Fruit fly (Drosophila melanogaster) whole organism, embryonic: ENCODE measurements around the gene Hsp110.

Experiments used
- Adf1 ChIP-seq: fragments of 200-800 bp; sonication (Bioruptor generic); IDR thresholded peaks from 2 replicates; pipeline ENCODE4 v1.3.6; 2022; ENCODE audit warnings: missing biosample characterization, missing genetic modification characterization
- B-H1 ChIP-seq: fragments of 200-800 bp; sonication (Bioruptor generic); IDR thresholded peaks from 3 replicates; pipeline ENCODE4 v1.3.6; 2022; ENCODE audit warnings: missing biosample characterization, missing genetic modification characterization
- CG10267 ChIP-seq: fragments of 200-800 bp; sonication (Bioruptor generic); optimal IDR thresholded peaks from 2 replicates; lab custom pipeline; 2018; ENCODE audit warnings: missing biosample characterization, mild to moderate bottlenecking, missing genetic modification characterization, moderate library complexity
- CG12104 ChIP-seq: fragments of 200-800 bp; sonication (Bioruptor generic); optimal IDR thresholded peaks from 3 replicates; lab custom pipeline; 2016; ENCODE audit warnings: missing biosample characterization, missing genetic modification characterization
- CG13424 ChIP-seq: fragments of 200-800 bp; sonication (Bioruptor generic); optimal IDR thresholded peaks from 2 replicates; lab custom pipeline; 2019; ENCODE audit warnings: missing biosample characterization, mild to moderate bottlenecking, missing genetic modification characterization, moderate library complexity
- CG15479 ChIP-seq: fragments of 200-800 bp; sonication (Bioruptor generic); optimal IDR thresholded peaks from 3 replicates; lab custom pipeline; 2019; ENCODE audit warnings: missing biosample characterization, mild to moderate bottlenecking, missing genetic modification characterization, moderate library complexity
- CG17361 ChIP-seq: fragments of 200-800 bp; sonication (Bioruptor generic); IDR thresholded peaks from 3 replicates; pipeline ENCODE4 v1.3.6; 2022; ENCODE audit warnings: missing biosample characterization, missing genetic modification characterization
- CG17912 ChIP-seq: fragments of 200-800 bp; sonication (Bioruptor generic); optimal IDR thresholded peaks from 2 replicates; lab custom pipeline; 2018; ENCODE audit warnings: missing biosample characterization, mild to moderate bottlenecking, missing genetic modification characterization
- CG3281 ChIP-seq: fragments of 200-800 bp; sonication (Bioruptor generic); optimal IDR thresholded peaks from 3 replicates; lab custom pipeline; 2017; ENCODE audit warnings: missing biosample characterization, mild to moderate bottlenecking, missing genetic modification characterization
- CG3838 ChIP-seq: fragments of 200-800 bp; sonication (Bioruptor generic); optimal IDR thresholded peaks from 3 replicates; lab custom pipeline; 2016; ENCODE audit warnings: missing biosample characterization, missing genetic modification characterization
- CG4404 ChIP-seq: fragments of 200-800 bp; sonication (Bioruptor generic); IDR thresholded peaks from 2 replicates; pipeline ENCODE4 v1.3.6; 2022; ENCODE audit warnings: missing biosample characterization, missing genetic modification characterization
- CG4820 ChIP-seq: fragments of 200-800 bp; sonication (Bioruptor generic); optimal IDR thresholded peaks from 3 replicates; lab custom pipeline; 2016; ENCODE audit warnings: missing biosample characterization, missing genetic modification characterization
- CG6791 ChIP-seq: fragments of 200-800 bp; sonication (Bioruptor generic); IDR thresholded peaks from 3 replicates; pipeline ENCODE4 v1.3.6; 2022; ENCODE audit warnings: missing biosample characterization, missing genetic modification characterization; ENCODE audit not compliant: partially characterized antibody
- CG8388 ChIP-seq: fragments of 200-800 bp; sonication (Bioruptor generic); optimal IDR thresholded peaks from 2 replicates; lab custom pipeline; 2019; ENCODE audit warnings: missing biosample characterization, mild to moderate bottlenecking, missing genetic modification characterization, moderate library complexity
- Dek ChIP-seq: fragments of 200-800 bp; sonication (Bioruptor generic); optimal IDR thresholded peaks from 3 replicates; lab custom pipeline; 2019; ENCODE audit warnings: missing biosample characterization, mild to moderate bottlenecking, missing genetic modification characterization, moderate library complexity
- Hr39 ChIP-seq: fragments of >200 bp; optimal IDR thresholded peaks from 2 replicates; lab custom pipeline; 2017
- Max ChIP-seq: fragments of 200-800 bp; sonication (Bioruptor generic); optimal IDR thresholded peaks from 2 replicates; lab custom pipeline; 2016; ENCODE audit warnings: missing biosample characterization, mild to moderate bottlenecking, missing genetic modification characterization
- Nf-YA ChIP-seq: fragments of 200-800 bp; sonication (Bioruptor generic); IDR thresholded peaks from 2 replicates; pipeline ENCODE4 v1.3.6; 2022; ENCODE audit warnings: missing biosample characterization, missing genetic modification characterization
- Oli ChIP-seq: fragments of 200-800 bp; sonication (Bioruptor generic); optimal IDR thresholded peaks from 2 replicates; lab custom pipeline; 2018; ENCODE audit warnings: missing biosample characterization, mild to moderate bottlenecking, missing genetic modification characterization, moderate library complexity
- Ptx1 ChIP-seq: fragments of 200-800 bp; sonication (Bioruptor generic); IDR thresholded peaks from 2 replicates; pipeline ENCODE4 v1.3.6; 2022; ENCODE audit warnings: missing biosample characterization, missing genetic modification characterization
- Rfx ChIP-seq: fragments of 200-800 bp; sonication (Bioruptor generic); IDR thresholded peaks from 2 replicates; pipeline ENCODE4 v1.3.6; 2022; ENCODE audit warnings: missing biosample characterization, missing genetic modification characterization
- TFAM ChIP-seq: fragments of 200-800 bp; sonication (Bioruptor generic); optimal IDR thresholded peaks from 2 replicates; lab custom pipeline; 2017; ENCODE audit warnings: missing biosample characterization, missing genetic modification characterization, inconsistent platforms
- Tbp ChIP-seq: fragments of >200 bp; optimal IDR thresholded peaks from 2 replicates; lab custom pipeline; 2018; ENCODE audit warnings: missing biosample characterization, missing genetic modification characterization
- Usf ChIP-seq: fragments of 200-800 bp; sonication (Bioruptor generic); optimal IDR thresholded peaks from 2 replicates; lab custom pipeline; 2017; ENCODE audit warnings: missing genotype, missing biosample characterization, missing genetic modification characterization
- Xbp1 ChIP-seq: fragments of 200-800 bp; sonication (Bioruptor generic); optimal IDR thresholded peaks from 3 replicates; lab custom pipeline; 2016; ENCODE audit warnings: missing biosample characterization, mild to moderate bottlenecking, missing genetic modification characterization
- ab ChIP-seq: fragments of 200-800 bp; sonication (Bioruptor generic); optimal IDR thresholded peaks from 2 replicates; lab custom pipeline; 2016; ENCODE audit warnings: missing biosample characterization, missing genetic modification characterization
- aop ChIP-seq: fragments of 200-800 bp; sonication (Bioruptor generic); IDR thresholded peaks from 2 replicates; pipeline ENCODE4 v1.3.6; 2022; ENCODE audit warnings: missing biosample characterization, missing genetic modification characterization
- ap ChIP-seq: fragments of 200-800 bp; sonication (Bioruptor generic); IDR thresholded peaks from 2 replicates; pipeline ENCODE4 v1.3.6; 2022; ENCODE audit warnings: missing biosample characterization, missing genetic modification characterization
- bab2 ChIP-seq: fragments of 200-800 bp; sonication (Bioruptor generic); optimal IDR thresholded peaks from 2 replicates; lab custom pipeline; 2016; ENCODE audit warnings: missing biosample characterization, missing genetic modification characterization
- bcd ChIP-seq: fragments of 200-800 bp; sonication (Bioruptor generic); optimal IDR thresholded peaks from 2 replicates; lab custom pipeline; 2017; ENCODE audit warnings: missing biosample characterization, mild to moderate bottlenecking, missing genetic modification characterization
- br ChIP-seq: fragments of >200 bp; optimal IDR thresholded peaks from 2 replicates; lab custom pipeline; 2017
- crc ChIP-seq: fragments of 200-800 bp; sonication (Bioruptor generic); optimal IDR thresholded peaks from 2 replicates; lab custom pipeline; 2016; ENCODE audit warnings: missing biosample characterization, missing genetic modification characterization
- ham ChIP-seq: fragments of 200-800 bp; sonication (Bioruptor generic); IDR thresholded peaks from 2 replicates; pipeline ENCODE4 v1.3.6; 2022; ENCODE audit warnings: missing biosample characterization, missing genetic modification characterization
- ind ChIP-seq: fragments of 200-800 bp; sonication (Bioruptor generic); optimal IDR thresholded peaks from 3 replicates; lab custom pipeline; 2016; ENCODE audit warnings: missing biosample characterization, missing genetic modification characterization
- lmd ChIP-seq: fragments of 200-800 bp; sonication (Bioruptor generic); IDR thresholded peaks from 2 replicates; pipeline ENCODE4 v1.3.6; 2022; ENCODE audit warnings: missing biosample characterization, missing genetic modification characterization
- nau ChIP-seq: fragments of 200-800 bp; sonication (Bioruptor generic); optimal IDR thresholded peaks from 3 replicates; lab custom pipeline; 2017; ENCODE audit warnings: missing biosample characterization, mild to moderate bottlenecking, missing genetic modification characterization, missing genetic modification reagents
- oc ChIP-seq: fragments of 200-800 bp; sonication (Bioruptor generic); optimal IDR thresholded peaks from 2 replicates; lab custom pipeline; 2018; ENCODE audit warnings: missing biosample characterization, mild to moderate bottlenecking, missing genetic modification characterization, moderate library complexity
- peb ChIP-seq: fragments of 200-800 bp; sonication (Bioruptor generic); IDR thresholded peaks from 2 replicates; pipeline ENCODE4 v1.3.6; 2022; ENCODE audit warnings: missing biosample characterization, missing genetic modification characterization
- pfk ChIP-seq: fragments of 200-800 bp; sonication (Bioruptor generic); optimal IDR thresholded peaks from 2 replicates; lab custom pipeline; 2018; ENCODE audit warnings: missing biosample characterization, mild to moderate bottlenecking, missing genetic modification characterization, moderate library complexity
- prd ChIP-seq, 3 experiments: fragments of >200 bp in 2 of 3; fragments of 200-800 bp in 1 of 3; sonication (Bioruptor generic) in 1 of 3; optimal IDR thresholded peaks in 2 of 3; IDR thresholded peaks in 1 of 3; 2 replicates in 2 of 3; 3 replicates in 1 of 3; pipeline versions ENCODE4 v1.3.6 to Lab custom; 2017 to 2022; ENCODE audit warnings: missing biosample characterization in 1 of 3, missing genetic modification characterization in 1 of 3
- pzg ChIP-seq: fragments of 200-800 bp; sonication (Bioruptor generic); optimal IDR thresholded peaks from 3 replicates; lab custom pipeline; 2018; ENCODE audit warnings: missing biosample characterization, mild to moderate bottlenecking, missing genetic modification characterization, moderate library complexity
- repo ChIP-seq: fragments of 200-800 bp; sonication (Bioruptor generic); optimal IDR thresholded peaks from 2 replicates; lab custom pipeline; 2016; ENCODE audit warnings: missing biosample characterization, missing genetic modification characterization
- sc ChIP-seq, 3 experiments: fragments of >200 bp in 2 of 3; fragments of 200-800 bp in 1 of 3; sonication (Bioruptor generic) in 1 of 3; optimal IDR thresholded peaks; 2 replicates in 2 of 3; 3 replicates in 1 of 3; lab custom pipeline; 2017; ENCODE audit warnings: mild to moderate bottlenecking in 1 of 3, missing biosample characterization in 1 of 3, missing genetic modification characterization in 1 of 3, missing genetic modification reagents in 1 of 3
- sug ChIP-seq: fragments of 200-800 bp; optimal IDR thresholded peaks from 2 replicates; lab custom pipeline; 2019; ENCODE audit warnings: missing biosample characterization, mild to moderate bottlenecking, missing genetic modification characterization, moderate library complexity
- tll ChIP-seq, 2 experiments: fragments of 200-800 bp in 1 of 2; fragments of >200 bp in 1 of 2; sonication (Bioruptor generic) in 1 of 2; optimal IDR thresholded peaks; 2 replicates each; lab custom pipeline; 2017 to 2019; ENCODE audit warnings: missing biosample characterization in 2 of 2, missing genetic modification characterization in 2 of 2, mild to moderate bottlenecking in 1 of 2, moderate library complexity in 1 of 2
- ttk ChIP-seq: fragments of 200-800 bp; sonication (Bioruptor generic); IDR thresholded peaks from 2 replicates; pipeline ENCODE4 v2.1.2; 2022; ENCODE audit warnings: missing biosample characterization, missing genetic modification characterization
- zen ChIP-seq: fragments of 200-800 bp; sonication (Bioruptor generic); optimal IDR thresholded peaks from 3 replicates; lab custom pipeline; 2018; ENCODE audit warnings: missing biosample characterization, mild to moderate bottlenecking, missing genetic modification characterization, moderate library complexity
- zfh2 ChIP-seq: fragments of 200-800 bp; sonication (Bioruptor generic); optimal IDR thresholded peaks from 2 replicates; lab custom pipeline; 2016; ENCODE audit warnings: missing biosample characterization, missing genetic modification characterization

The Hsp110 gene

dm6 chr3L:14049620-14050253, 12.9 kb downstream of the Hsp110 start, which contains the start of gene Neurl4 (continued):
- peak; percentile 75 for TF ChIP-seq Oli (tag; lab: Kevin White, UChicago)
- TF ChIP-seq ham (GFP tag; lab: Robert Waterston, UW), result no peak
- no peak for TF ChIP-seq oc
- TF ChIP-seq tll (GFP tag; optimal IDR thresholded peaks at IDR 0.05; lab: Kevin White, UChicago), result no peak
- TF ChIP-seq B-H1 (GFP tag; lab: Robert Waterston, UW), result no peak
- TF ChIP-seq pzg (GFP tag; lab: Kevin White, UChicago), result peak; percentile 38
- no peak; the same call in 1 of the 3 replicates for TF ChIP-seq CG17361 (GFP tag; lab: Robert Waterston, UW)
- TF ChIP-seq bab2, result peak; percentile 74
- TF ChIP-seq Usf (GFP tag; lab: Kevin White, UChicago), result peak; percentile 23
- TF ChIP-seq CG12104 (GFP tag; lab: Kevin White, UChicago), result no peak
- TF ChIP-seq Dek, result peak; percentile 60
- no peak for TF ChIP-seq repo
- TF ChIP-seq ind (GFP tag; lab: Kevin White, UChicago), result no peak
- TF ChIP-seq CG15479 (GFP tag; lab: Kevin White, UChicago), result no peak
- TF ChIP-seq CG4404, result no peak
- TF ChIP-seq pfk, result no peak
- TF ChIP-seq prd (optimal IDR thresholded peaks at IDR 0.05; lab: Kevin White, UChicago), result no peak
- peak; percentile 70 for TF ChIP-seq prd (GFP tag; IDR thresholded peaks at IDR 0.05; lab: Robert Waterston, UW)
- no peak for TF ChIP-seq CG8388 (GFP tag; lab: Kevin White, UChicago)
- TF ChIP-seq Ptx1, result peak; percentile 79
- TF ChIP-seq ap (GFP tag; lab: Robert Waterston, UW), result no peak
- TF ChIP-seq sug (tag; lab: Kevin White, UChicago), result no peak
- peak; percentile 20 for TF ChIP-seq CG17912 (GFP tag; lab: Kevin White, UChicago)
- TF ChIP-seq, all 482 proteins: peak for 230

- peak; percentile 87; the same call in 1 of the 2 replicates for TF ChIP-seq lmd (GFP tag; lab: Robert Waterston, UW)
- peak; percentile 62 for TF ChIP-seq CG3281 (GFP tag; lab: Kevin White, UChicago)
- TF ChIP-seq Xbp1 (GFP tag; lab: Kevin White, UChicago), result peak; percentile 85
- peak; percentile 70 for TF ChIP-seq bcd (GFP tag; lab: Kevin White, UChicago)
- peak; percentile 69 for TF ChIP-seq CG4820 (GFP tag; lab: Kevin White, UChicago)
- TF ChIP-seq Adf1, result no peak
- TF ChIP-seq zfh2 (GFP tag; lab: Kevin White, UChicago), result peak; percentile 85
- peak; percentile 55 for TF ChIP-seq Max (GFP tag; lab: Kevin White, UChicago)
- peak; percentile 54 for TF ChIP-seq CG10267
- TF ChIP-seq CG3838 (GFP tag; lab: Kevin White, UChicago), result no peak
- TF ChIP-seq ab (GFP tag; lab: Kevin White, UChicago), result peak; percentile 38
- no peak for TF ChIP-seq sc (optimal IDR thresholded peaks at IDR 0.05; lab: Kevin White, UChicago)
- no peak for TF ChIP-seq sc (GFP tag; optimal IDR thresholded peaks at IDR 0.05; lab: Kevin White, UChicago)
- no peak for TF ChIP-seq Hr39 (lab: Kevin White, UChicago)
- peak; percentile 58; the same call in 1 of the 2 replicates for TF ChIP-seq aop (GFP tag; lab: Robert Waterston, UW)
- TF ChIP-seq peb (GFP tag; lab: Robert Waterston, UW), result peak; percentile 57
- TF ChIP-seq Rfx (GFP tag; lab: Robert Waterston, UW), result peak; percentile 93
- no peak for TF ChIP-seq Tbp
- no peak; the same call in 1 of the 2 replicates for TF ChIP-seq Nf-YA (GFP tag; lab: Robert Waterston, UW)
- no peak for TF ChIP-seq crc
- TF ChIP-seq CG13424, result peak; percentile 63
- peak; percentile 69; the same call in 1 of the 2 replicates for TF ChIP-seq ttk (GFP tag; lab: Robert Waterston, UW)
- no peak for TF ChIP-seq prd (optimal IDR thresholded peaks at IDR 0.05; lab: Kevin White, UChicago)
- peak; percentile 86 for TF ChIP-seq prd (GFP tag; IDR thresholded peaks at IDR 0.05; lab: Robert Waterston, UW)
- TF ChIP-seq br (lab: Kevin White, UChicago), result no peak
- no peak for TF ChIP-seq CG6791 (GFP tag; lab: Robert Waterston, UW)
- TF ChIP-seq TFAM (GFP tag; lab: Kevin White, UChicago), result no peak
- TF ChIP-seq zen (tag; lab: Kevin White, UChicago), result peak; percentile 65
- no peak for TF ChIP-seq nau
Observed at dm6 chr3L:14050944-14051548, 14.2 kb downstream of the Hsp110 start, which contains the start of gene CG6833. Gene CG6833 (plus strand): TSS chr3L:14051206.
